Fruit fly (Drosophila melanogaster): ENCODE measurements around the gene CG7133.

DNA sequence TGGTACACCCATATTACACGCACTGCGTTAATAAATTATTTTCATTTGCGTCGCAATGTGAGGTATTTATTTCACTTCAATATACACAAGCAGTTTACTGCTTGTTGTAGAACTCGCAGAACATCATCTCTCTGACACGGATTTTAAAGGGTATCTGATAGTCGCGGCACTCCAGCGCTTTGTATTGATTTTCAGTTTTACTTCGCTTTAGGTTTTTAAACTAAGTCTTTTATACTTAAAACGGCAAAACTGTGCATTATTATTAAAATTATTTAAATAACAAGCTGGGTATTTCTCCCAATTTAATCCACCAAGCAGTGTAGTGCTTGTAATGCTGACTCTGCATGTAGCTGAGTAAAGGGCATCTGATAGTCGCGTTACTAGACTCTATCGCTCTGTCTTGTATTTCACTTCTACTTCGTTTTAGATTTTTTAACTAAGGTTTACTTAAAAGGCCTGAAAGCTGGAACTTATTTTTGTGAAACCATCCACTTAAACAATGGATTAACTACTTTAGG, 8.9 kb upstream of the CG7133 start:
- no peak for TF ChIP-seq pad (GFP tag; optimal IDR thresholded peaks at IDR 0.05)
- no peak for TF ChIP-seq tj (GFP tag; optimal IDR thresholded peaks at IDR 0.05)
- TF ChIP-seq CG14711 (tag; optimal IDR thresholded peaks at IDR 0.05) = no peak
- no peak for TF ChIP-seq Mnt (GFP tag; optimal IDR thresholded peaks at IDR 0.05)
- no peak for TF ChIP-seq cic (GFP tag; optimal IDR thresholded peaks at IDR 0.05)
- no peak for TF ChIP-seq CG12768 (GFP tag; optimal IDR thresholded peaks at IDR 0.05)
- no peak for TF ChIP-seq kay (GFP tag; ENCODE audit: borderline replicate concordance)
- TF ChIP-seq cnc (optimal IDR thresholded peaks at IDR 0.05) = no peak
- TF ChIP-seq CG7045 (GFP tag; optimal IDR thresholded peaks at IDR 0.05) = no peak
- no peak for TF ChIP-seq Crg-1 (GFP tag; optimal IDR thresholded peaks at IDR 0.05)
- no peak for TF ChIP-seq toe (GFP tag; optimal IDR thresholded peaks at IDR 0.05)
- TF ChIP-seq CG7101 (tag; optimal IDR thresholded peaks at IDR 0.05) = no peak
- no peak for TF ChIP-seq CG33017 (tag; optimal IDR thresholded peaks at IDR 0.05)
- TF ChIP-seq CG5204 (GFP tag; optimal IDR thresholded peaks at IDR 0.05) = no peak
